Worm (Caenorhabditis elegans): ENCODE data around the gene cpsf-1.

Gene cpsf-1

DNA sequence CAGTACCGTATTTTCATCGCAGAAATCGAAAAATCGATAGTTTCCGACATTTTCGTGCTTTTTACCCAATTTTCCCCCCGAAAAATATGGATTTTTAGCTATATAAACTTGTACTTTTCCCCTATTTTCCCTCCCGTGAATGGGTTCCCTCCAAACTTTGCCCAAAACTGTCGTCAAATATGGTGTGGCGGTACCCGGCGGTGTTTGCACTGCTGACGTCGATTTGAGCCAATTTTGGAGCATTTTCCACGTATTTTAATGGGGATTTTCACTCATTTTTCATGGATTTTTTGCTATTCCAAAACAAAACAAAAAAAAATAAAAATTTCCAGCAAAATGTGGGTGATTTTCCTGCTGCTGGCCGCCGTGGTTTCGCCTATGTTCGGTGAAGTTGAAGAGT, 59.4 kb downstream of the cpsf-1 start, which contains the start of gene Y76B12C.3:
Gene Y76B12C.3, plus strand, starts transcription at position 334 of the 400 bp plus-strand sequence.
- TF ChIP-seq K11D2.4 (GFP tag; IDR thresholded peaks at IDR 0.05) (no peak), nhr-179 (tag; optimal IDR thresholded peaks at IDR 0.05) (no peak)

DNA sequence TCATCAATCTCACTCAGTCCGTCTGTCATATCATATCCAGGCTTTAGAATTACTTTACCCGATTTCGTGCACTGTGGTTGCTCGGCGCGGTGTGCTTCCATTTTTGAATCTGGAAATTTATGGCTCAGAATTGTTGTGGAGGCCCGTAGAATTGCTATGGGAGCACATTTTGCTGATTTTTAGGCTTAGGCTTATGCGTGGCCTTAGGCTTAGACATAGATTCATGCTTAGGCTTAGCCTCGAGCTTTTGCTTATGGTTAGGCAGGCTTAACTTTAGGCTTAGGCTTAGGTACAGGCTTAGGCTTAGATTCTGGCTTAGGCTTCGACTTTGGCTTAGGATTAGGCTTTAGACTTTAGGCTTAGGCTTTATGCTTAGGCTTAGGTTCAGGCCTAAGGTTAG, 60.5 kb downstream of the cpsf-1 start, which contains the start of gene Y76B12C.4:
Gene Y76B12C.4, minus strand, starts transcription at position 101 of the 400 bp plus-strand sequence.
- no peak for TF ChIP-seq xnd-1 (tag; optimal IDR thresholded peaks at IDR 0.05)

DNA sequence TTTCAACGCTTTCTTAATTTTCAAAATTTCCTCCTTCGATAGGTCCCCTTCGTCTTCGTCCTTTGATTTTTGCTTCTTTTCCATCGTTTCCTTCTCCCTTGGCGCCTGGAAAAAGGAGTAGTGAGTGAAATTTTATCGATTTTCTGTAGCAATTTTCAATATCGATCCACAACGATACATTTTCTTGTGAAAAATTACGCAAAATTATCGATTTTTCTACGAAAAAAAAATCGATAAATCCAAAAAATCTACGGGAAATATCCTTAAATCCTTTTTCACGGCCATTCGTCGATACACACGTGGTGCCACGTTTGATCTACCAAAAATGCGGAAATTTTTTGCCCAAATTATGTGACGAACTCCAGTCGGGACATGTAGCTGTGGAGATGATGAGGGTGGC, 61.7 kb downstream of the cpsf-1 start:
- TF ChIP-seq hrde-1 (tag; optimal IDR thresholded peaks at IDR 0.05; ENCODE audit: borderline replicate concordance), result no peak
- TF ChIP-seq B0336.3 (GFP tag; IDR thresholded peaks at IDR 0.05), result no peak
- no peak for TF ChIP-seq zfh-2 (GFP tag; conservative IDR thresholded peaks at IDR 0.05)
- TF ChIP-seq lsl-1 (GFP tag; optimal IDR thresholded peaks at IDR 0.05), result no peak
- no peak for TF ChIP-seq F57C9.4 (tag; optimal IDR thresholded peaks at IDR 0.05)
- TF ChIP-seq ccch-3 (GFP tag; optimal IDR thresholded peaks at IDR 0.05), result no peak
- TF ChIP-seq B0261.1 (tag; optimal IDR thresholded peaks at IDR 0.05), result no peak
- no peak for TF ChIP-seq nhr-179 (tag; optimal IDR thresholded peaks at IDR 0.05)
- no peak for TF ChIP-seq ceh-58 (GFP tag; IDR thresholded peaks at IDR 0.05)
- no peak for TF ChIP-seq tlf-1 (GFP tag; optimal IDR thresholded peaks at IDR 0.05)
- TF ChIP-seq C06A6.2 (GFP tag; conservative IDR thresholded peaks at IDR 0.05), result no peak
- no peak for TF ChIP-seq mxl-1 (tag; optimal IDR thresholded peaks at IDR 0.05)
- TF ChIP-seq ZK185.1 (tag; optimal IDR thresholded peaks at IDR 0.05; ENCODE audit: poor library complexity, severe bottlenecking), result no peak
- TF ChIP-seq Y67H2A.10 (GFP tag; conservative IDR thresholded peaks at IDR 0.05), result no peak
- TF ChIP-seq efl-1 (GFP tag; optimal IDR thresholded peaks at IDR 0.05), result no peak
- no peak for TF ChIP-seq attf-3 (GFP tag; conservative IDR thresholded peaks at IDR 0.05)
- TF ChIP-seq D2030.7 (GFP tag; IDR thresholded peaks at IDR 0.05), result no peak
- TF ChIP-seq ztf-3 (GFP tag; optimal IDR thresholded peaks at IDR 0.05), result no peak
- TF ChIP-seq lin-26 (GFP tag; IDR thresholded peaks at IDR 0.05), result no peak

DNA sequence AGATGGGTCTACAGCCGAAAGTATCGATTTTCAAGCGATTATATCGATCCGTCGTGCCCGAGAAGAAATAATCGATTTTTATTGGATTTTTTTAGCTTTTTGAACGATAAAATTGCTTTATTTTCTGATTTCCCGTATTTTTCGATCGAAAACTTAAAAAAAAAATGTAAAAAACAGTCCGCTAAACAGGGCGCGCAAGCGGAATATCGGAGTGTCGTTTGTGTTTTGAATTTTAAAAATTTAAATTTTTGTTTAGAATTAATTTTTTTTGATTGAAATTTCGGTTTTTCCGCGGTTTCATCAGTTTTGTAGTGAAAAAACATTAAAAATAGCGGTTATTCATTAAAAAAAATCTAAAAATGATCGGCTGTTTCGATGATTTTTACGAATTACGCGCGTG, 62.6 kb downstream of the cpsf-1 start:
- TF ChIP-seq madf-6 (GFP tag; IDR thresholded peaks at IDR 0.05), result peak; percentile 8; the same call in 1 of the 2 replicates
- peak; percentile 75 for TF ChIP-seq attf-3 (GFP tag; conservative IDR thresholded peaks at IDR 0.05)
- 0 out of 2 replicates have a peak, but pooled peaks have one; percentile 11 for TF ChIP-seq madf-8 (GFP tag; conservative IDR thresholded peaks at IDR 0.05)
- no peak for TF ChIP-seq K12H6.12 (tag; optimal IDR thresholded peaks at IDR 0.05)
- peak; percentile 41 for TF ChIP-seq efl-1 (GFP tag; optimal IDR thresholded peaks at IDR 0.05)
- TF ChIP-seq ceh-91 (GFP tag; IDR thresholded peaks at IDR 0.05), result 0 out of 2 replicates have a peak, but pooled peaks have one; percentile 18

DNA sequence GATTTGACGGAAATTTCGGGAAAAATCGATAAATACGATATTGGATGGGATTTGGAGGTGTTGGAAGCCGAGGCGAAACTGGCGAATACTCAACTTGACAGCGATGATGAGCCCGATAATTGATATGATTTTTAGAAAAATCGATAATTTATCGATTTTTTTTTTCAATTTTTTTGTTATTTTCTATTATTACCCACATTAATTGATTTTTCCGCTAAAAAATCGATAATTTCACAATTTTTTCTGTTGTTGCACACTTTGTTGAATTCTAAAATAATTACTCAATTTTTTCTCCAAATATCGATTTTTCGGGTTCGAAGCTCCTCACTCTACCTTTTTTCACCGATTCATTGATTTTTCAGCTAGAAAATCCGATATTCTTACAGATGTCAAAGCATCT, 63.4 kb downstream of the cpsf-1 start, which contains the start of gene Y48A5A.3:
Gene Y48A5A.3, plus strand, starts transcription at position 385 of the 400 bp plus-strand sequence.
- TF ChIP-seq F57C9.4 (tag; optimal IDR thresholded peaks at IDR 0.05) (no peak), mel-28 (tag; optimal IDR thresholded peaks at IDR 0.05; ENCODE audit: borderline replicate concordance) (no peak), T07F8.4 (tag; optimal IDR thresholded peaks at IDR 0.05) (no peak), zfh-2 (GFP tag; conservative IDR thresholded peaks at IDR 0.05) (no peak)

DNA sequence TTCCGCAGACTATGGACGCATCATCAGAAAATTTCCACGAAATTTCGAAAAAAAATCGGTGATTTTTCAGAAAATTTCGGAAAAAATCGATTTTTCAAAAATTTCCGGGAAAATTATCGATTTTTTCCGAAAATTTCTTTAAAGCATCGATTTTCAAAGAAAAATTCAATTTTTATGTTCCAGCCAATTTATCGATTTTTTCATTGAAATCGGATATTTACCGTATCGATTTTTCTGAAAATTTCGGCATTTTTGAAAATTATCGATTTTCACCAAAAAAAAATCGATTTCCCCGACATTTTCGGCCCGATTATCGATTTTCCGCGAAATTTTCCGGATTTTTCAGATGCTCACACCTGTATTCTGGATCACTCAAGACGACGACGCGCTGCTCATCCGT, 67.7 kb downstream of the cpsf-1 start, which contains the start of gene Y48A5A.1:
Gene Y48A5A.1, plus strand, starts transcription at position 347 of the 400 bp plus-strand sequence.
- TF ChIP-seq F22D6.2 (tag; optimal IDR thresholded peaks at IDR 0.05) (no peak), unc-62 (GFP tag; optimal IDR thresholded peaks at IDR 0.05) (no peak), dpff-1 (tag; optimal IDR thresholded peaks at IDR 0.05) (no peak), F23B12.7 (tag; optimal IDR thresholded peaks at IDR 0.05; ENCODE audit: insufficient read depth) (no peak), bed-2 (GFP tag; IDR thresholded peaks at IDR 0.05) (no peak), C17E4.6 (GFP tag; IDR thresholded peaks at IDR 0.05) (no peak), nfya-2 (GFP tag; IDR thresholded peaks at IDR 0.05) (no peak), repo-1 (tag; optimal IDR thresholded peaks at IDR 0.05) (no peak), sptf-2 (GFP tag; optimal IDR thresholded peaks at IDR 0.05) (no peak), C06A6.2 (GFP tag; conservative IDR thresholded peaks at IDR 0.05) (no peak), ceh-79 (tag; optimal IDR thresholded peaks at IDR 0.05) (no peak), hmg-20 (GFP tag; IDR thresholded peaks at IDR 0.05) (no peak)

Data from whole organism, young adult.